Worm (Caenorhabditis elegans) whole organism, L4/young adult: Measurements from ENCODE around the gene F01D5.8.

Experiments used
- W03F9.2 ChIP-seq: fragments of 150-350 bp; optimal IDR thresholded peaks from 2 replicates; lab custom pipeline; 2014; ENCODE audit warnings: missing biosample characterization, missing genetic modification characterization
- him-1 ChIP-seq: sonication (generic microtip); optimal IDR thresholded peaks from 2 replicates; lab custom pipeline; 2016; ENCODE audit warnings: missing genotype, missing genetic modification reagents, missing genetic modification characterization, missing compliant biosample characterization

- no peak for TF ChIP-seq W03F9.2 (tag; lab: Kevin White, UChicago)
- TF ChIP-seq him-1: no peak
Measured at ce11 chrII:13997989-13998388, 12.5 kb upstream of the F01D5.8 start.
